Fruit fly (Drosophila melanogaster) whole organism, adult: ENCODE data around the gene CG6656.

Source experiments
- CG11617 ChIP-seq: fragments of 200-800 bp; sonication (Bioruptor generic); optimal IDR thresholded peaks from 2 replicates; lab custom pipeline; 2017; ENCODE audit warnings: mild to moderate bottlenecking, missing biosample characterization, missing genetic modification reagents, missing genetic modification characterization
- CG12768 ChIP-seq: fragments of 200-800 bp; sonication (Bioruptor generic); optimal IDR thresholded peaks from 2 replicates; lab custom pipeline; 2017; ENCODE audit warnings: missing biosample characterization, missing genetic modification characterization, mild to moderate bottlenecking, moderate library complexity, missing genetic modification reagents
- CG14711 ChIP-seq: fragments of 200-800 bp; sonication (Bioruptor generic); optimal IDR thresholded peaks from 2 replicates; lab custom pipeline; 2018; ENCODE audit warnings: missing biosample characterization, mild to moderate bottlenecking, missing genetic modification characterization, moderate library complexity
- CG1620 ChIP-seq: fragments of 200-800 bp; sonication (Bioruptor generic); optimal IDR thresholded peaks from 2 replicates; lab custom pipeline; 2016; ENCODE audit warnings: missing biosample characterization, missing genetic modification characterization
- CG33017 ChIP-seq: fragments of 200-800 bp; sonication (Bioruptor generic); optimal IDR thresholded peaks from 2 replicates; lab custom pipeline; 2018; ENCODE audit warnings: missing biosample characterization, mild to moderate bottlenecking, missing genetic modification characterization, moderate library complexity
- CG5204 ChIP-seq: fragments of 200-800 bp; sonication (Bioruptor generic); optimal IDR thresholded peaks from 2 replicates; lab custom pipeline; 2016; ENCODE audit warnings: missing biosample characterization, missing genetic modification characterization
- CG7045 ChIP-seq: fragments of 200-800 bp; sonication (Bioruptor generic); optimal IDR thresholded peaks from 2 replicates; lab custom pipeline; 2017; ENCODE audit warnings: missing biosample characterization, mild to moderate bottlenecking, missing genetic modification characterization
- CG7101 ChIP-seq: fragments of 200-800 bp; sonication (Bioruptor generic); optimal IDR thresholded peaks from 2 replicates; lab custom pipeline; 2018; ENCODE audit warnings: missing biosample characterization, mild to moderate bottlenecking, missing genetic modification characterization, moderate library complexity
- Clk ChIP-seq: fragments of 200-800 bp; sonication (Bioruptor generic); optimal IDR thresholded peaks from 2 replicates; lab custom pipeline; 2017; ENCODE audit warnings: missing biosample characterization, missing genetic modification characterization
- Crg-1 ChIP-seq: fragments of 200-800 bp; sonication (Bioruptor generic); optimal IDR thresholded peaks from 2 replicates; lab custom pipeline; 2016; ENCODE audit warnings: missing biosample characterization, missing genetic modification characterization
- Hr96 ChIP-seq: fragments of 200-800 bp; sonication (Bioruptor generic); optimal IDR thresholded peaks from 2 replicates; lab custom pipeline; 2016; ENCODE audit warnings: missing biosample characterization, missing genetic modification characterization
- Mnt ChIP-seq: fragments of 200-800 bp; sonication (Bioruptor generic); optimal IDR thresholded peaks from 2 replicates; lab custom pipeline; 2016; ENCODE audit warnings: missing biosample characterization, mild to moderate bottlenecking, missing genetic modification characterization
- bab1 ChIP-seq: fragments of 200-800 bp; sonication (Bioruptor generic); optimal IDR thresholded peaks from 3 replicates; lab custom pipeline; 2019; ENCODE audit warnings: missing biosample characterization, mild to moderate bottlenecking, missing genetic modification characterization, moderate library complexity
- cic ChIP-seq: fragments of 200-800 bp; sonication (Bioruptor generic); optimal IDR thresholded peaks from 2 replicates; lab custom pipeline; 2017; ENCODE audit warnings: missing biosample characterization, mild to moderate bottlenecking, missing genetic modification characterization, moderate library complexity
- cnc ChIP-seq, 2 experiments: fragments of >200 bp; optimal IDR thresholded peaks; 2 replicates each; lab custom pipeline; 2017
- kay ChIP-seq: fragments of 200-800 bp; sonication (Bioruptor generic); peaks from one replicate; lab custom pipeline; 2016; ENCODE audit warnings: missing biosample characterization, missing genetic modification characterization, borderline replicate concordance
- ovo ChIP-seq: fragments of 200-800 bp; sonication (Bioruptor generic); optimal IDR thresholded peaks from 2 replicates; lab custom pipeline; 2016; ENCODE audit warnings: missing biosample characterization, missing genetic modification characterization
- pad ChIP-seq: fragments of 200-800 bp; sonication (Bioruptor generic); optimal IDR thresholded peaks from 3 replicates; lab custom pipeline; 2017; ENCODE audit warnings: missing biosample characterization, missing genetic modification characterization, mild to moderate bottlenecking, moderate library complexity, missing genetic modification reagents
- tj ChIP-seq: fragments of 200-800 bp; sonication (Bioruptor generic); optimal IDR thresholded peaks from 3 replicates; lab custom pipeline; 2017; ENCODE audit warnings: missing biosample characterization, mild to moderate bottlenecking, missing genetic modification characterization, moderate library complexity
- toe ChIP-seq: fragments of 200-800 bp; sonication (Bioruptor generic); optimal IDR thresholded peaks from 2 replicates; lab custom pipeline; 2016; ENCODE audit warnings: missing biosample characterization, missing genetic modification characterization

CG6656 gene

dm6 chr3R:21829487-21829957, 45.6 kb upstream of the CG6656 start:
- TF ChIP-seq Hr96 (GFP tag; lab: Kevin White, UChicago) (no peak), pad (GFP tag; lab: Kevin White, UChicago) (peak; percentile 47), ovo (no peak), cic (GFP tag; lab: Kevin White, UChicago) (no peak), tj (GFP tag; lab: Kevin White, UChicago) (peak; percentile 67), toe (GFP tag; lab: Kevin White, UChicago) (no peak), bab1 (GFP tag; lab: Kevin White, UChicago) (no peak), CG7101 (tag; lab: Kevin White, UChicago) (no peak), cnc (optimal IDR thresholded peaks at IDR 0.05; lab: Kevin White, UChicago) (no peak), kay (GFP tag; lab: Kevin White, UChicago) (no peak), CG12768 (GFP tag; lab: Kevin White, UChicago) (no peak), Mnt (GFP tag; lab: Kevin White, UChicago) (no peak), Crg-1 (no peak)

DNA sequence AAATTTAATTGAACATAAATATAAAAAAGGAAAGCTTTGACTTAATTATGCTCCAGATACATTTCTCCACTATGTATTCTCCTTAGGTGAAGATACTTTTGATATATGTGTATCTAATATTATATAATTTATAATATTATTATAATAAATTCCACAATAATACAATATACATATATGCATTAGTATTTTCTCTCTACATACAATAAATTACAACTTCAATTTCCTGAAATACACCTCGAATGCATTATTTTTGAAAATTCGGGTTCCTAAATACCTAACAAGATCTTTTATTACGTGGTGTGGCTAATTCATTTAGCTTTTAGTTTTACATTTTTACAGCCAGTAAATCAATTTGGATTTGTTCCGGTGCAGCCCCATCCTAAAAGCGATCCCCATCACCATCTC, 44.8 kb upstream of the CG6656 start:
- no peak for TF ChIP-seq bab1 (GFP tag; lab: Kevin White, UChicago)
- no peak for TF ChIP-seq CG11617 (GFP tag; lab: Kevin White, UChicago)

dm6 chr3R:21831040-21831439, 44.1 kb upstream of the CG6656 start:
- TF ChIP-seq pad (GFP tag; lab: Kevin White, UChicago) = no peak
- TF ChIP-seq Crg-1 = no peak
- no peak for TF ChIP-seq CG14711 (tag; lab: Kevin White, UChicago)
- TF ChIP-seq tj (GFP tag; lab: Kevin White, UChicago) = no peak
- no peak for TF ChIP-seq CG7101 (tag; lab: Kevin White, UChicago)
- TF ChIP-seq cic (GFP tag; lab: Kevin White, UChicago) = no peak
- TF ChIP-seq CG12768 (GFP tag; lab: Kevin White, UChicago) = no peak
- no peak for TF ChIP-seq toe (GFP tag; lab: Kevin White, UChicago)
- TF ChIP-seq CG1620 (GFP tag; lab: Kevin White, UChicago) = no peak
- TF ChIP-seq Hr96 (GFP tag; lab: Kevin White, UChicago) = no peak
- no peak for TF ChIP-seq CG11617 (GFP tag; lab: Kevin White, UChicago)
- TF ChIP-seq cnc (optimal IDR thresholded peaks at IDR 0.05; lab: Kevin White, UChicago) = no peak

DNA sequence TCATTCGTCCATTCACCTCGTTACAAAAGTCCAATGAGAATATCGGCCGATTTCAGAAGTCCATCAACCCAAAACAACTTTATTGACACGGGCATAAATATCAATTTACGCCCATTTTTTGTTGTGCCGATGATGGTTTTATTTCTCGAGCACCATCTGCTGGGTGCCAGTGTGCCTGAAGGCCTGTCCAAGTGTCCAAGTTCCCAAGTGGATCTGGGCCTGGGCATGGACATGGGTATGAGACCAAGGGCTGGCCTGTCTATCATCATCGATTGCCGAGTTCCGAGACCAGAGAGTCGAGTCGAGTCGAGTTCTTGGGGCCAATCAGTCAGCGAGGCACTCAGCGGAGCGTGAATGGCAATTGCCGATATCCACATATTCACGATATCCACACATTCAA, 42.9 kb upstream of the CG6656 start, which contains the start of gene Gr93a:
Gr93a (plus strand) TSS at position 301 of the 400 bp plus-strand sequence.
- TF ChIP-seq cnc (optimal IDR thresholded peaks at IDR 0.05; lab: Kevin White, UChicago) (no peak), Clk (GFP tag; lab: Kevin White, UChicago) (no peak), ovo (no peak), Mnt (GFP tag; lab: Kevin White, UChicago) (no peak), Crg-1 (no peak), CG14711 (tag; lab: Kevin White, UChicago) (no peak), Hr96 (GFP tag; lab: Kevin White, UChicago) (no peak), kay (GFP tag; lab: Kevin White, UChicago) (no peak), CG12768 (GFP tag; lab: Kevin White, UChicago) (no peak), CG7045 (GFP tag; lab: Kevin White, UChicago) (no peak), CG7101 (tag; lab: Kevin White, UChicago) (no peak), toe (GFP tag; lab: Kevin White, UChicago) (no peak)

dm6 chr3R:21834234-21835070, 40.6 kb upstream of the CG6656 start:
- TF ChIP-seq bab1 (GFP tag; lab: Kevin White, UChicago) = no peak

- TF ChIP-seq bab1 (GFP tag; lab: Kevin White, UChicago) = no peak
- TF ChIP-seq CG1620 (GFP tag; lab: Kevin White, UChicago) = no peak
- no peak for TF ChIP-seq CG11617 (GFP tag; lab: Kevin White, UChicago)
- TF ChIP-seq Hr96 (GFP tag; lab: Kevin White, UChicago) = no peak
- TF ChIP-seq Crg-1 = no peak
- no peak for TF ChIP-seq cnc (optimal IDR thresholded peaks at IDR 0.05; lab: Kevin White, UChicago)
- TF ChIP-seq CG7045 (GFP tag; lab: Kevin White, UChicago) = no peak
- TF ChIP-seq CG5204 (GFP tag; lab: Kevin White, UChicago) = no peak
- no peak for TF ChIP-seq cic (GFP tag; lab: Kevin White, UChicago)
- TF ChIP-seq Clk (GFP tag; lab: Kevin White, UChicago) = no peak
- no peak for TF ChIP-seq Mnt (GFP tag; lab: Kevin White, UChicago)
- no peak for TF ChIP-seq ovo
- no peak for TF ChIP-seq pad (GFP tag; lab: Kevin White, UChicago)
- TF ChIP-seq kay (GFP tag; lab: Kevin White, UChicago) = no peak
- TF ChIP-seq CG14711 (tag; lab: Kevin White, UChicago) = no peak
- TF ChIP-seq CG33017 (tag; lab: Kevin White, UChicago) = no peak
- no peak for TF ChIP-seq toe (GFP tag; lab: Kevin White, UChicago)
- TF ChIP-seq tj (GFP tag; lab: Kevin White, UChicago) = no peak
- TF ChIP-seq CG7101 (tag; lab: Kevin White, UChicago) = no peak
- no peak for TF ChIP-seq CG12768 (GFP tag; lab: Kevin White, UChicago)
Observed at dm6 chr3R:21835388-21836200, 39.5 kb upstream of the CG6656 start.
